Worm (Caenorhabditis elegans) whole organism, L3 larva: ENCODE data around the gene nhr-164.
"Not testable (repeated sequence)": the region's sequence is repeated elsewhere in the genome, so short reads cannot be mapped to it uniquely, and the experiment has no call there.

Source experiments
- ZK546.5 ChIP-seq: sonication (generic microtip); optimal IDR thresholded peaks from 2 replicates; lab custom pipeline; 2017; ENCODE audit warnings: missing biosample characterization, missing genetic modification characterization
- aly-2 ChIP-seq: fragments of 150-350 bp; optimal IDR thresholded peaks from 2 replicates; lab custom pipeline; 2014; ENCODE audit warnings: missing biosample characterization, missing genetic modification characterization
- ama-1 ChIP-seq: fragments of 150-350 bp; optimal IDR thresholded peaks from 2 replicates; lab custom pipeline; 2018
- ceh-16 ChIP-seq: sonication (generic microtip); optimal IDR thresholded peaks from 2 replicates; lab custom pipeline; 2017; ENCODE audit warnings: missing biosample characterization, missing genetic modification characterization
- daf-12 ChIP-seq: fragments of 150-350 bp; optimal IDR thresholded peaks from 2 replicates; lab custom pipeline; 2014; ENCODE audit warnings: missing biosample characterization, missing genetic modification reagents, missing genetic modification characterization
- egl-27 ChIP-seq: sonication (generic microtip); optimal IDR thresholded peaks from 4 replicates; lab custom pipeline; 2017; ENCODE audit warnings: missing biosample characterization, missing genetic modification reagents, missing genetic modification characterization
- egl-5 ChIP-seq: fragments of 150-350 bp; optimal IDR thresholded peaks from 2 replicates; lab custom pipeline; 2017; ENCODE audit warnings: missing biosample characterization, missing genetic modification reagents, missing genetic modification characterization, inconsistent platforms
- elt-1 ChIP-seq: fragments of 150-350 bp; optimal IDR thresholded peaks from 2 replicates; lab custom pipeline; 2014; ENCODE audit warnings: missing biosample characterization, missing genetic modification characterization
- elt-2 ChIP-seq: sonication (generic microtip); optimal IDR thresholded peaks from 2 replicates; lab custom pipeline; 2016; ENCODE audit warnings: missing genetic modification reagents, mild to moderate bottlenecking, missing genetic modification characterization, missing compliant biosample characterization
- elt-3 ChIP-seq, 3 experiments: fragments of 150-350 bp in 1 of 3; sonication (generic microtip) in 2 of 3; optimal IDR thresholded peaks; 2 replicates in 2 of 3; 4 replicates in 1 of 3; lab custom pipeline; 2014 to 2017; ENCODE audit warnings: missing biosample characterization in 3 of 3, missing genetic modification characterization in 3 of 3
- eor-1 ChIP-seq, 2 experiments: fragments of 150-350 bp; optimal IDR thresholded peaks; 2 replicates each; lab custom pipeline; 2014 to 2018; ENCODE audit warnings: missing biosample characterization in 2 of 2, missing genetic modification characterization in 2 of 2
- fkh-2 ChIP-seq: fragments of 150-350 bp; optimal IDR thresholded peaks from 2 replicates; lab custom pipeline; 2014; ENCODE audit warnings: missing biosample characterization, missing genetic modification reagents, missing genetic modification characterization
- hmg-11 ChIP-seq: sonication (generic microtip); optimal IDR thresholded peaks from 2 replicates; lab custom pipeline; 2016; ENCODE audit warnings: missing genetic modification characterization, missing compliant biosample characterization
- jun-1 ChIP-seq: fragments of 150-350 bp; optimal IDR thresholded peaks from 2 replicates; lab custom pipeline; 2014; ENCODE audit warnings: missing biosample characterization, missing genetic modification reagents, missing genetic modification characterization
- lsy-12 ChIP-seq: sonication (generic microtip); optimal IDR thresholded peaks from 2 replicates; lab custom pipeline; 2016; ENCODE audit warnings: mild to moderate bottlenecking, missing genetic modification characterization, missing compliant biosample characterization
- mdl-1 ChIP-seq: fragments of 150-350 bp; optimal IDR thresholded peaks from 2 replicates; lab custom pipeline; 2014; ENCODE audit warnings: missing biosample characterization, missing genetic modification characterization
- mml-1 ChIP-seq: fragments of 150-350 bp; sonication (generic microtip); optimal IDR thresholded peaks from 3 replicates; lab custom pipeline; 2014; ENCODE audit warnings: missing biosample characterization, missing genetic modification characterization
- nfya-1 ChIP-seq: sonication (generic microtip); optimal IDR thresholded peaks from 2 replicates; lab custom pipeline; 2017; ENCODE audit warnings: missing genetic modification characterization, mild to moderate bottlenecking, missing compliant biosample characterization, antibody characterized with exemption, moderate library complexity; ENCODE audit not compliant: insufficient read depth
- nhr-23 ChIP-seq: fragments of 150-350 bp; optimal IDR thresholded peaks from 2 replicates; lab custom pipeline; 2014; ENCODE audit warnings: missing biosample characterization, missing genetic modification reagents, missing genetic modification characterization
- nhr-237 ChIP-seq: fragments of 150-350 bp; optimal IDR thresholded peaks from 2 replicates; lab custom pipeline; 2014; ENCODE audit warnings: missing biosample characterization, missing genetic modification characterization
- nhr-25 ChIP-seq: sonication (generic microtip); optimal IDR thresholded peaks from 2 replicates; lab custom pipeline; 2017; ENCODE audit warnings: missing biosample characterization, missing genetic modification characterization
- nhr-28 ChIP-seq: fragments of 150-350 bp; optimal IDR thresholded peaks from 2 replicates; lab custom pipeline; 2014; ENCODE audit warnings: missing biosample characterization, missing genetic modification characterization
- nhr-43 ChIP-seq: sonication (generic microtip); optimal IDR thresholded peaks from 2 replicates; lab custom pipeline; 2016; ENCODE audit warnings: mild to moderate bottlenecking, missing genetic modification characterization, missing compliant biosample characterization; ENCODE audit not compliant: poor library complexity, severe bottlenecking
- nhr-67 ChIP-seq: fragments of 150-350 bp; optimal IDR thresholded peaks from 2 replicates; lab custom pipeline; 2014; ENCODE audit warnings: missing biosample characterization, missing genetic modification characterization
- nhr-76 ChIP-seq: fragments of 150-350 bp; sonication (generic microtip); optimal IDR thresholded peaks from 5 replicates; lab custom pipeline; 2014; ENCODE audit warnings: missing biosample characterization, missing genetic modification characterization
- nhr-77 ChIP-seq: fragments of 150-350 bp; optimal IDR thresholded peaks from 2 replicates; lab custom pipeline; 2014; ENCODE audit warnings: missing biosample characterization, missing genetic modification characterization
- pha-4 ChIP-seq: fragments of 150-350 bp; optimal IDR thresholded peaks from 2 replicates; lab custom pipeline; 2014; ENCODE audit warnings: missing biosample characterization, missing genetic modification reagents, missing genetic modification characterization
- pqm-1 ChIP-seq: fragments of 150-350 bp; optimal IDR thresholded peaks from 2 replicates; lab custom pipeline; 2017; ENCODE audit warnings: missing biosample characterization, missing genetic modification characterization, inconsistent platforms
- skn-1 ChIP-seq: fragments of 150-350 bp; optimal IDR thresholded peaks from 2 replicates; lab custom pipeline; 2014; ENCODE audit warnings: missing biosample characterization, missing genetic modification characterization
- snpc-4 ChIP-seq: fragments of 150-350 bp; optimal IDR thresholded peaks from 2 replicates; lab custom pipeline; 2014; ENCODE audit warnings: missing biosample characterization, missing genetic modification characterization
- unc-62 ChIP-seq: fragments of 150-350 bp; sonication (generic microtip); optimal IDR thresholded peaks from 4 replicates; lab custom pipeline; 2014; ENCODE audit warnings: missing biosample characterization, missing genetic modification reagents, missing genetic modification characterization
- zag-1 ChIP-seq: fragments of 150-350 bp; optimal IDR thresholded peaks from 2 replicates; lab custom pipeline; 2014; ENCODE audit warnings: missing biosample characterization, missing genetic modification characterization
- ztf-11 ChIP-seq: fragments of 150-350 bp; optimal IDR thresholded peaks from 2 replicates; lab custom pipeline; 2014; ENCODE audit warnings: missing biosample characterization, missing genetic modification characterization
- ztf-4 ChIP-seq: fragments of 150-350 bp; optimal IDR thresholded peaks from 2 replicates; lab custom pipeline; 2014; ENCODE audit warnings: missing biosample characterization, missing genetic modification characterization

nhr-164 gene

ce11 chrV:15211869-15212268 is 23.7 kb downstream of the nhr-164 start, which contains the start of gene sri-24:
TSS of gene sri-24 (plus strand) at chrV:15212169.
- not testable (repeated sequence) for TF ChIP-seq ama-1; hmg-11; ztf-11 (tag; lab: Kevin White, UChicago)

- TF ChIP-seq eor-1 (tag; optimal IDR thresholded peaks at IDR 0.05; lab: Kevin White, UChicago); lsy-12 (tag; lab: Kevin White, UChicago); mml-1 (tag; lab: Kevin White, UChicago): not testable (repeated sequence)
- TF ChIP-seq, all 47 proteins: peak for 0; not testable (repeated sequence) for 47
Observed at ce11 chrV:15207681-15208080, 27.9 kb downstream of the nhr-164 start, which contains the start of gene C41G6.12. TSS of gene C41G6.12 (minus strand) at chrV:15207781.

- no peak for TF ChIP-seq ama-1
Observed at ce11 chrV:15199768-15200167, 35.8 kb downstream of the nhr-164 start, which contains the start of gene Y75B12B.10. TSS of gene Y75B12B.10 (plus strand) at chrV:15200068.

- TF ChIP-seq elt-2 (tag; lab: Kevin White, UChicago): peak; percentile 1
- TF ChIP-seq nhr-43 (tag; lab: Kevin White, UChicago): no peak
Observed at ce11 chrV:15197955-15198354, 37.6 kb downstream of the nhr-164 start, which contains the start of gene srw-1. TSS of gene srw-1 (plus strand) at chrV:15198255.

ce11 chrV:15193909-15194308 is 41.7 kb downstream of the nhr-164 start, which contains the start of gene Y75B12B.13:
TSS of gene Y75B12B.13 (minus strand) at chrV:15194009.
- TF ChIP-seq eor-1 (tag; optimal IDR thresholded peaks at IDR 0.05; lab: Kevin White, UChicago) (no peak), fkh-2 (tag; lab: Kevin White, UChicago) (no peak), ceh-16 (tag; lab: Kevin White, UChicago) (no peak), ZK546.5 (tag; lab: Kevin White, UChicago) (no peak), ztf-11 (tag; lab: Kevin White, UChicago) (no peak)
- TF ChIP-seq, all 47 proteins: peak for 0

- TF ChIP-seq ama-1 (no peak), pqm-1 (peak; percentile 78), lsy-12 (tag; lab: Kevin White, UChicago) (no peak), nhr-28 (tag; lab: Kevin White, UChicago) (no peak), zag-1 (tag; lab: Kevin White, UChicago) (no peak), egl-27 (tag; lab: Kevin White, UChicago) (no peak), elt-3 (tag; optimal IDR thresholded peaks at IDR 0.05; lab: Kevin White, UChicago) (no peak), eor-1 (tag; optimal IDR thresholded peaks at IDR 0.05; lab: Kevin White, UChicago) (no peak), mdl-1 (tag; lab: Kevin White, UChicago) (no peak), nhr-23 (tag; lab: Kevin White, UChicago) (no peak), egl-5 (tag; lab: Kevin White, UChicago) (no peak), unc-62 (no peak), nhr-67 (tag; lab: Kevin White, UChicago) (no peak), elt-1 (tag; lab: Kevin White, UChicago) (no peak), aly-2 (tag; lab: Kevin White, UChicago) (no peak), nhr-77 (no peak), pha-4 (peak; percentile 44), nhr-237 (tag; lab: Kevin White, UChicago) (no peak), daf-12 (tag; lab: Kevin White, UChicago) (no peak), skn-1 (tag; lab: Kevin White, UChicago) (no peak), ztf-4 (tag; lab: Kevin White, UChicago) (no peak), nhr-43 (tag; lab: Kevin White, UChicago) (no peak), nhr-25 (tag; lab: Kevin White, UChicago) (no peak), snpc-4 (no peak), elt-2 (tag; lab: Kevin White, UChicago) (peak; percentile 82), ZK546.5 (tag; lab: Kevin White, UChicago) (no peak), nfya-1 (tag; lab: Kevin White, UChicago) (no peak), jun-1 (tag; lab: Kevin White, UChicago) (peak; percentile 47), nhr-76 (tag; lab: Kevin White, UChicago) (no peak)
Observed at ce11 chrV:15192377-15192776, 43.2 kb downstream of the nhr-164 start, which contains the start of gene plc-2. TSS of gene plc-2 (plus strand) at chrV:15192572.
